Worm (Caenorhabditis elegans): ENCODE measurements around the gene R07E5.11.

DNA sequence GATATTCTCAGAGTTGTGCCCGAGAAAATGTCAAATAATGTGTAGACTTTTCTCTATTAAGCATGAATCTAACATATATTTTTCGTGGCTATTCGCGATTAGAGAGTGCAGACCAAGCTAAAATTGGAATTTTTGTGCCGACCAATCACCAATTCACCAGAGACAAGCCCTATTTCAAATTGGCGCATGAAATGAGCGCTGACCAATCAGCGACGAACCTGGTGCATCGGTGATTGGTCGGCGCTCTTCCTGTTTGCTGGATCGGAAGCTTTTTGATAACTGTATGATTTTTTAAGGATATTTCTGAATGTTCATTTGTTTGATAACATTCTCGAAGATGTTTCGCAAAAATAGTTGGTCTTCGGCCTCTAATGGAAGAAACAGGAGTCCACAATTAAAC is 38.3 kb upstream of the R07E5.11 start:
- TF ChIP-seq eor-1 (tag; optimal IDR thresholded peaks at IDR 0.05) (no peak), elt-2 (tag; optimal IDR thresholded peaks at IDR 0.05) (no peak), fkh-10 (GFP tag; optimal IDR thresholded peaks at IDR 0.05) (no peak), pqm-1 (tag; optimal IDR thresholded peaks at IDR 0.05) (no peak), jun-1 (tag; optimal IDR thresholded peaks at IDR 0.05) (no peak), nhr-77 (tag; optimal IDR thresholded peaks at IDR 0.05) (no peak), skn-1 (tag; optimal IDR thresholded peaks at IDR 0.05) (no peak)
